Fruit fly (Drosophila melanogaster) whole organism, embryonic: Measurements from ENCODE around the gene syd.

Experiments
- Antp ChIP-seq: fragments of 200-800 bp; sonication (Bioruptor generic); optimal IDR thresholded peaks from 3 replicates; lab custom pipeline; 2016; ENCODE audit warnings: missing biosample characterization, missing genetic modification characterization
- CG10979 ChIP-seq: fragments of 200-800 bp; sonication (Bioruptor generic); optimal IDR thresholded peaks from 2 replicates; lab custom pipeline; 2018; ENCODE audit warnings: missing biosample characterization, mild to moderate bottlenecking, missing genetic modification characterization, moderate library complexity
- CG12391 ChIP-seq: fragments of 200-800 bp; sonication (Bioruptor generic); optimal IDR thresholded peaks from 3 replicates; lab custom pipeline; 2018; ENCODE audit warnings: missing biosample characterization, mild to moderate bottlenecking, missing genetic modification characterization, moderate library complexity
- CG14441 ChIP-seq: fragments of 200-800 bp; sonication (Bioruptor generic); IDR thresholded peaks from 2 replicates; pipeline ENCODE4 v1.3.6; 2022; ENCODE audit warnings: missing biosample characterization, missing genetic modification characterization
- CG14710 ChIP-seq: fragments of 200-800 bp; sonication (Bioruptor generic); optimal IDR thresholded peaks from 3 replicates; lab custom pipeline; 2019; ENCODE audit warnings: missing biosample characterization, mild to moderate bottlenecking, missing genetic modification characterization, moderate library complexity
- CG14965 ChIP-seq: fragments of 200-800 bp; sonication (Bioruptor generic); optimal IDR thresholded peaks from 2 replicates; lab custom pipeline; 2016; ENCODE audit warnings: missing biosample characterization, missing genetic modification characterization, borderline replicate concordance
- CG15011 ChIP-seq: fragments of 200-800 bp; sonication (Bioruptor generic); optimal IDR thresholded peaks from 3 replicates; lab custom pipeline; 2018; ENCODE audit warnings: missing biosample characterization, mild to moderate bottlenecking, missing genetic modification characterization
- CG15696 ChIP-seq: fragments of 200-800 bp; sonication (Bioruptor generic); optimal IDR thresholded peaks from 2 replicates; lab custom pipeline; 2019; ENCODE audit warnings: missing biosample characterization, mild to moderate bottlenecking, missing genetic modification characterization, moderate library complexity
- CG1602 ChIP-seq: fragments of 200-800 bp; sonication (Bioruptor generic); optimal IDR thresholded peaks from 3 replicates; lab custom pipeline; 2016; ENCODE audit warnings: missing biosample characterization, missing genetic modification characterization
- CG17186 ChIP-seq: fragments of 200-800 bp; sonication (Bioruptor generic); optimal IDR thresholded peaks from 3 replicates; lab custom pipeline; 2017; ENCODE audit warnings: missing biosample characterization, missing genetic modification reagents, missing genetic modification characterization
- CG2875 ChIP-seq: fragments of 200-800 bp; sonication (Bioruptor generic); optimal IDR thresholded peaks from 2 replicates; lab custom pipeline; 2017; ENCODE audit warnings: missing biosample characterization, mild to moderate bottlenecking, missing genetic modification characterization, missing genetic modification reagents
- CG3281 ChIP-seq: fragments of 200-800 bp; sonication (Bioruptor generic); optimal IDR thresholded peaks from 3 replicates; lab custom pipeline; 2017; ENCODE audit warnings: missing biosample characterization, mild to moderate bottlenecking, missing genetic modification characterization
- CG33557 ChIP-seq: fragments of 200-800 bp; sonication (Bioruptor generic); optimal IDR thresholded peaks from 2 replicates; lab custom pipeline; 2019; ENCODE audit warnings: missing biosample characterization, mild to moderate bottlenecking, missing genetic modification characterization, moderate library complexity
- CG4820 ChIP-seq: fragments of 200-800 bp; sonication (Bioruptor generic); optimal IDR thresholded peaks from 3 replicates; lab custom pipeline; 2016; ENCODE audit warnings: missing biosample characterization, missing genetic modification characterization
- CG5180 ChIP-seq: fragments of 200-800 bp; sonication (Bioruptor generic); optimal IDR thresholded peaks from 3 replicates; lab custom pipeline; 2017; ENCODE audit warnings: missing biosample characterization, missing genetic modification characterization, mild to moderate bottlenecking, moderate library complexity, missing genetic modification reagents
- CG8290 ChIP-seq, 3 experiments: fragments of 200-800 bp; sonication (Bioruptor generic); optimal IDR thresholded peaks; 2 replicates each; lab custom pipeline; 2016 to 2019; ENCODE audit warnings: missing biosample characterization in 3 of 3, missing genetic modification characterization in 3 of 3, mild to moderate bottlenecking in 2 of 3, moderate library complexity in 1 of 3
- CG8359 ChIP-seq: fragments of 200-800 bp; sonication (Bioruptor generic); optimal IDR thresholded peaks from 2 replicates; lab custom pipeline; 2017; ENCODE audit warnings: missing biosample characterization, mild to moderate bottlenecking, missing genetic modification characterization, borderline replicate concordance
- CG8478 ChIP-seq: fragments of >200 bp; optimal IDR thresholded peaks from 2 replicates; lab custom pipeline; 2018
- CG9727 ChIP-seq: fragments of 200-800 bp; sonication (Bioruptor generic); optimal IDR thresholded peaks from 3 replicates; lab custom pipeline; 2017; ENCODE audit warnings: missing biosample characterization, mild to moderate bottlenecking, missing genetic modification characterization
- CTCF ChIP-seq: fragments of 200-800 bp; sonication (Bioruptor generic); optimal IDR thresholded peaks from 2 replicates; lab custom pipeline; 2017; ENCODE audit warnings: missing biosample characterization, mild to moderate bottlenecking, missing genetic modification characterization, moderate library complexity
- Dad ChIP-seq: fragments of 200-800 bp; sonication (Bioruptor generic); optimal IDR thresholded peaks from 3 replicates; lab custom pipeline; 2016; ENCODE audit warnings: missing biosample characterization, missing genetic modification characterization
- Dbx ChIP-seq: fragments of 200-800 bp; sonication (Bioruptor generic); IDR thresholded peaks from 3 replicates; pipeline ENCODE4 v1.3.6; 2022; ENCODE audit warnings: missing biosample characterization, missing genetic modification characterization
- Fer1 ChIP-seq: fragments of 200-800 bp; sonication (Bioruptor generic); optimal IDR thresholded peaks from 2 replicates; lab custom pipeline; 2017; ENCODE audit warnings: missing biosample characterization, mild to moderate bottlenecking, missing genetic modification characterization
- Fer3 ChIP-seq: fragments of 200-800 bp; sonication (Bioruptor generic); optimal IDR thresholded peaks from 2 replicates; lab custom pipeline; 2018; ENCODE audit warnings: missing biosample characterization, mild to moderate bottlenecking, missing genetic modification characterization, moderate library complexity
- H2.0 ChIP-seq: fragments of 200-800 bp; sonication (Bioruptor generic); IDR thresholded peaks from 2 replicates; pipeline ENCODE4 v1.3.6; 2022; ENCODE audit warnings: missing biosample characterization, missing genetic modification characterization
- HHEX ChIP-seq: fragments of 200-800 bp; sonication (Bioruptor generic); optimal IDR thresholded peaks from 3 replicates; lab custom pipeline; 2017; ENCODE audit warnings: missing biosample characterization, mild to moderate bottlenecking, missing genetic modification characterization, missing genetic modification reagents
- HLH3B ChIP-seq: fragments of 200-800 bp; sonication (Bioruptor generic); IDR thresholded peaks from 2 replicates; pipeline ENCODE4 v1.3.6; 2022; ENCODE audit warnings: missing biosample characterization, missing genetic modification characterization
- Jarid2 ChIP-seq: fragments of 200-800 bp; sonication (Bioruptor generic); optimal IDR thresholded peaks from 3 replicates; lab custom pipeline; 2017; ENCODE audit warnings: mild to moderate bottlenecking, missing biosample characterization, missing genetic modification reagents, missing genetic modification characterization
- Max ChIP-seq: fragments of 200-800 bp; sonication (Bioruptor generic); optimal IDR thresholded peaks from 2 replicates; lab custom pipeline; 2016; ENCODE audit warnings: missing biosample characterization, mild to moderate bottlenecking, missing genetic modification characterization
- NK7.1 ChIP-seq: fragments of 200-800 bp; sonication (Bioruptor generic); optimal IDR thresholded peaks from 3 replicates; lab custom pipeline; 2016; ENCODE audit warnings: missing biosample characterization, missing genetic modification characterization
- Nf-YB ChIP-seq: fragments of 200-800 bp; sonication (Bioruptor generic); optimal IDR thresholded peaks from 3 replicates; lab custom pipeline; 2019; ENCODE audit warnings: missing biosample characterization, mild to moderate bottlenecking, missing genetic modification characterization, moderate library complexity
- Nf-YC ChIP-seq: fragments of 200-800 bp; optimal IDR thresholded peaks from 3 replicates; lab custom pipeline; 2019; ENCODE audit warnings: missing biosample characterization, mild to moderate bottlenecking, missing genetic modification characterization, moderate library complexity
- Vsx1 ChIP-seq: fragments of 200-800 bp; sonication (Bioruptor generic); optimal IDR thresholded peaks from 2 replicates; lab custom pipeline; 2017; ENCODE audit warnings: missing biosample characterization, mild to moderate bottlenecking, missing genetic modification characterization, missing genetic modification reagents
- ab ChIP-seq: fragments of 200-800 bp; sonication (Bioruptor generic); optimal IDR thresholded peaks from 2 replicates; lab custom pipeline; 2016; ENCODE audit warnings: missing biosample characterization, missing genetic modification characterization
- ara ChIP-seq: fragments of 200-800 bp; sonication (Bioruptor generic); IDR thresholded peaks from 2 replicates; pipeline ENCODE4 v1.3.6; 2022; ENCODE audit warnings: missing biosample characterization, missing genetic modification characterization
- br ChIP-seq: fragments of >200 bp; optimal IDR thresholded peaks from 2 replicates; lab custom pipeline; 2017
- dati ChIP-seq: fragments of 200-800 bp; sonication (Bioruptor generic); IDR thresholded peaks from 2 replicates; pipeline ENCODE4 v1.3.6; 2022; ENCODE audit warnings: missing biosample characterization, missing genetic modification characterization
- dpn ChIP-seq, 2 experiments: fragments of 200-800 bp; sonication (Bioruptor generic); optimal IDR thresholded peaks; 3 replicates each; lab custom pipeline; 2016; ENCODE audit warnings: missing biosample characterization in 2 of 2, missing genetic modification characterization in 2 of 2
- jigr1 ChIP-seq: fragments of 200-800 bp; sonication (Bioruptor generic); IDR thresholded peaks from 3 replicates; pipeline ENCODE4 v1.3.6; 2022; ENCODE audit warnings: missing biosample characterization, missing genetic modification characterization
- lab ChIP-seq: fragments of 200-800 bp; sonication (Bioruptor generic); optimal IDR thresholded peaks from 3 replicates; lab custom pipeline; 2017; ENCODE audit warnings: missing biosample characterization, missing genetic modification characterization, mild to moderate bottlenecking, moderate library complexity, missing genetic modification reagents
- odd ChIP-seq: fragments of 200-800 bp; sonication (Bioruptor generic); optimal IDR thresholded peaks from 2 replicates; lab custom pipeline; 2017; ENCODE audit warnings: missing biosample characterization, mild to moderate bottlenecking, missing genetic modification characterization
- org-1 ChIP-seq: fragments of 200-800 bp; sonication (Bioruptor generic); optimal IDR thresholded peaks from 2 replicates; lab custom pipeline; 2017; ENCODE audit warnings: missing biosample characterization, missing genetic modification characterization
- pho ChIP-seq: fragments of 200-800 bp; sonication (Bioruptor generic); optimal IDR thresholded peaks from 2 replicates; lab custom pipeline; 2016; ENCODE audit warnings: missing biosample characterization, missing genetic modification characterization
- pum ChIP-seq: fragments of 200-800 bp; sonication (Bioruptor generic); optimal IDR thresholded peaks from 2 replicates; lab custom pipeline; 2016; ENCODE audit warnings: missing biosample characterization, missing genetic modification characterization
- sc ChIP-seq, 3 experiments: fragments of >200 bp in 2 of 3; fragments of 200-800 bp in 1 of 3; sonication (Bioruptor generic) in 1 of 3; optimal IDR thresholded peaks; 2 replicates in 2 of 3; 3 replicates in 1 of 3; lab custom pipeline; 2017; ENCODE audit warnings: mild to moderate bottlenecking in 1 of 3, missing biosample characterization in 1 of 3, missing genetic modification characterization in 1 of 3, missing genetic modification reagents in 1 of 3
- scrt ChIP-seq: fragments of 200-800 bp; sonication (Bioruptor generic); optimal IDR thresholded peaks from 2 replicates; lab custom pipeline; 2018; ENCODE audit warnings: missing biosample characterization, mild to moderate bottlenecking, missing genetic modification characterization, moderate library complexity
- sug ChIP-seq: fragments of 200-800 bp; optimal IDR thresholded peaks from 2 replicates; lab custom pipeline; 2019; ENCODE audit warnings: missing biosample characterization, mild to moderate bottlenecking, missing genetic modification characterization, moderate library complexity
- trh ChIP-seq: fragments of 200-800 bp; sonication (Bioruptor generic); optimal IDR thresholded peaks from 2 replicates; lab custom pipeline; 2016; ENCODE audit warnings: missing biosample characterization, missing genetic modification characterization

Gene syd

DNA sequence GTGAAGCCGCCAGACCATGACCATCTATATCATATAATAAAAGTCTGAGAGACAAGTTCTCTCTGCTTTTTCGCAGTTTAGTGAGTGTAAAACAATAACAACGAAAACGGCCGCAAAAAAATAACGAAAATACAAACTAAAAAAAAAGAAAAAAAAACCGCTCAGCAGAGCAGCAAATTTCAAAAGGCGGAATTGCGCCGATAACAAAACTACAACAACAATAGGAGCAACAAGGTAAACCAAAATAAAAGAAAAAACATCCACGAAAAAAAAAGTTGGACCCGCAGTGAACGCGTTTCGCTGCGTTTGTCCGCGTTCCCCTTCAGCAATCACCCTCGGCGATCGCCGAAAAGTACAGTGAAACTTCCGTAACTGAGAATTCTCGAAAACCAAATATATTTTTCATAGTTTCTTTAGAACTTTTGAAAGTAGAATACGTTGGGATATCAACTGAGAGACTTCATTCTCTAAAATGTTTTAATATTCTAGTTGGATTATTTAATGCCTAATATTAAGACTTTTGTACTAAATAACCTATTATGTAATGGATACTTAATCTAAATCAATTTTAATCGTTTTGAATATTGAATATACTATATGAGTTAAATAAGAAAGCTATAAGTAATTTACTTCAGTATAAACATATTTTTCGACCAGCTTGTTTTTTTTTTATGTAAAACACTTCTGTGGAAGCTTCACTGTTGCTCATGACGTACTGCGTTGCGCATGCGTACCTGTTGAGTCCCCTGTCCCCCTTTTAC, 60.1 kb downstream of the syd start (continued):
- TF ChIP-seq Fer1 (GFP tag; lab: Kevin White, UChicago) (peak; percentile 39), Jarid2 (no peak), CG1602 (peak; percentile 50), CG8478 (no peak), CG5180 (GFP tag; lab: Kevin White, UChicago) (peak; percentile 40), H2.0 (no peak; the same call in 1 of the 2 replicates), CG2875 (GFP tag; lab: Kevin White, UChicago) (peak; percentile 11), CG15011 (GFP tag; lab: Kevin White, UChicago) (peak; percentile 12), dpn (GFP tag; optimal IDR thresholded peaks at IDR 0.05; lab: Kevin White, UChicago) (peak in 1 of 2 experiments; percentile 42), odd (GFP tag; lab: Kevin White, UChicago) (peak; percentile 55), CG12391 (peak; percentile 62), HLH3B (GFP tag; lab: Robert Waterston, UW) (peak; percentile 41; the same call in 1 of the 2 replicates), Dbx (GFP tag; lab: Robert Waterston, UW) (peak; percentile 31; the same call in 1 of the 3 replicates), CG17186 (GFP tag; lab: Kevin White, UChicago) (no peak), sug (tag; lab: Kevin White, UChicago) (no peak), CG3281 (peak; percentile 66), CG4820 (GFP tag; lab: Kevin White, UChicago) (peak; percentile 46), CG15696 (tag; lab: Kevin White, UChicago) (peak; percentile 61), ara (0 out of 2 replicates have a peak, but pooled peaks have one; percentile 4), lab (peak; percentile 32), CG8290 (GFP tag; optimal IDR thresholded peaks at IDR 0.05; lab: Kevin White, UChicago) (peak; percentile 5), CG8290 (tag; optimal IDR thresholded peaks at IDR 0.05; lab: Kevin White, UChicago) (no peak), br (lab: Kevin White, UChicago) (no peak), pho (GFP tag; lab: Kevin White, UChicago) (no peak), Fer3 (tag; lab: Kevin White, UChicago) (peak; percentile 3), CG33557 (peak; percentile 69), CG14441 (peak; percentile 12; the same call in 1 of the 2 replicates), pum (GFP tag; lab: Kevin White, UChicago) (no peak), Nf-YB (GFP tag; lab: Kevin White, UChicago) (peak; percentile 25), CG8359 (GFP tag; lab: Kevin White, UChicago) (peak; percentile 11), NK7.1 (GFP tag; lab: Kevin White, UChicago) (no peak), sc (optimal IDR thresholded peaks at IDR 0.05; lab: Kevin White, UChicago) (no peak), sc (GFP tag; optimal IDR thresholded peaks at IDR 0.05; lab: Kevin White, UChicago) (peak; percentile 44), CG9727 (GFP tag; lab: Kevin White, UChicago) (peak; percentile 80), trh (peak; percentile 23), ab (GFP tag; lab: Kevin White, UChicago) (no peak), scrt (GFP tag; lab: Kevin White, UChicago) (peak; percentile 36), Vsx1 (no peak), Dad (GFP tag; lab: Kevin White, UChicago) (no peak), Nf-YC (tag; lab: Kevin White, UChicago) (peak; percentile 20), HHEX (GFP tag; lab: Kevin White, UChicago) (peak; percentile 30), CG14965 (GFP tag; lab: Kevin White, UChicago) (no peak), CG10979 (peak; percentile 75), Max (GFP tag; lab: Kevin White, UChicago) (peak; percentile 22), CG14710 (tag; lab: Kevin White, UChicago) (peak; percentile 72), jigr1 (no peak), Antp (no peak), CTCF (GFP tag; lab: Kevin White, UChicago) (no peak), org-1 (peak; percentile 43), dati (no peak)
